Fruit fly (Drosophila melanogaster): ENCODE data around the gene CG5070.

DNA sequence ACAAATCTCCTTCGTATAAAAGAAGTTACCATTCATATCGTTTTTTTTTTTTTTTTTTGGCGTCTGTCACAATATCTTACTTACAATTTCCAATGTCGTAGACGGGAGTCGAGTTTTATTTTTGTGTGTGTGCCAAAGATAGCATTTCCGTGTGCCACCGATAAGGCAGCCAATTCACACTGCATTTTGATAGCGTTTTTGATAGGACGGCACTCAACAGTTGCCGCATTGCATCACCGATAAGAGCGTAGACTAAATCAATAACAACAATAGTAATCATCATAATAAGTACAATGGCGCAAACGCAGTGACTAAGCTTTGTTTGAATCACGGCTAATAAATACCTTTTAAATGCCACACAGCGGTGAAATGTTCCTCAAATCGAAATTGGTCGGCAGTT is 16.5 kb upstream of the CG5070 start:
- no peak for TF ChIP-seq Eip78C (GFP tag)
- TF ChIP-seq CG6854 (GFP tag; optimal IDR thresholded peaks at IDR 0.05), result no peak
- TF ChIP-seq dac (GFP tag; optimal IDR thresholded peaks at IDR 0.05), result no peak
- no peak for TF ChIP-seq CG8632 (GFP tag; optimal IDR thresholded peaks at IDR 0.05)
- no peak for TF ChIP-seq CG11762 (GFP tag; optimal IDR thresholded peaks at IDR 0.05; ENCODE audit: insufficient read depth)
- no peak for TF ChIP-seq ss (GFP tag; optimal IDR thresholded peaks at IDR 0.05)
- TF ChIP-seq CG3032 (tag; optimal IDR thresholded peaks at IDR 0.05), result no peak
- TF ChIP-seq pdm3 (GFP tag; optimal IDR thresholded peaks at IDR 0.05), result no peak
- no peak for TF ChIP-seq Blimp-1 (GFP tag; optimal IDR thresholded peaks at IDR 0.05)
- no peak for TF ChIP-seq CG16779 (tag; optimal IDR thresholded peaks at IDR 0.05)
- no peak for TF ChIP-seq OdsH (GFP tag; optimal IDR thresholded peaks at IDR 0.05)
- no peak for TF ChIP-seq CG8119 (GFP tag; IDR thresholded peaks at IDR 0.05)
